Fruit fly (Drosophila melanogaster) whole organism, embryonic: ENCODE measurements around the gene CG2147.
A peak's percentile ranks its signal among the peaks of the same experiment; 100 is the strongest.

ENCODE experiments used
- Adf1 ChIP-seq: fragments of 200-800 bp; sonication (Bioruptor generic); IDR thresholded peaks from 2 replicates; pipeline ENCODE4 v1.3.6; 2022; ENCODE audit warnings: missing biosample characterization, missing genetic modification characterization
- Antp ChIP-seq: fragments of 200-800 bp; sonication (Bioruptor generic); optimal IDR thresholded peaks from 3 replicates; lab custom pipeline; 2016; ENCODE audit warnings: missing biosample characterization, missing genetic modification characterization
- BEAF-32 ChIP-seq: fragments of 200-800 bp; sonication (Bioruptor generic); optimal IDR thresholded peaks from 3 replicates; lab custom pipeline; 2017; ENCODE audit warnings: missing biosample characterization, missing genetic modification characterization, mild to moderate bottlenecking, moderate library complexity, missing genetic modification reagents
- Bgb ChIP-seq: fragments of 200-800 bp; sonication (Bioruptor generic); IDR thresholded peaks from 2 replicates; pipeline ENCODE4 v1.3.6; 2022; ENCODE audit warnings: missing biosample characterization, missing genetic modification characterization; ENCODE audit not compliant: partially characterized antibody
- CG10462 ChIP-seq: fragments of 200-800 bp; sonication (Bioruptor generic); optimal IDR thresholded peaks from 2 replicates; lab custom pipeline; 2016; ENCODE audit warnings: missing biosample characterization, missing genetic modification characterization
- CG10959 ChIP-seq: fragments of 200-800 bp; sonication (Bioruptor generic); IDR thresholded peaks from 2 replicates; pipeline ENCODE4 v1.3.6; 2022; ENCODE audit warnings: missing biosample characterization, missing genetic modification characterization
- CG11456 ChIP-seq: fragments of 200-800 bp; sonication (Bioruptor generic); IDR thresholded peaks from 3 replicates; pipeline ENCODE4 v1.3.6; 2022; ENCODE audit warnings: missing biosample characterization, missing genetic modification characterization
- CG13287 ChIP-seq: fragments of 200-800 bp; sonication (Bioruptor generic); IDR thresholded peaks from 2 replicates; pipeline ENCODE4 v1.3.6; 2022; ENCODE audit warnings: missing biosample characterization, missing genetic modification characterization; ENCODE audit not compliant: partially characterized antibody
- CG14965 ChIP-seq: fragments of 200-800 bp; sonication (Bioruptor generic); optimal IDR thresholded peaks from 2 replicates; lab custom pipeline; 2016; ENCODE audit warnings: missing biosample characterization, missing genetic modification characterization, borderline replicate concordance
- CG15514 ChIP-seq: fragments of 200-800 bp; sonication (Bioruptor generic); optimal IDR thresholded peaks from 3 replicates; lab custom pipeline; 2017; ENCODE audit warnings: missing biosample characterization, missing genetic modification characterization, mild to moderate bottlenecking, moderate library complexity, missing genetic modification reagents
- CG30403 ChIP-seq: fragments of 200-800 bp; sonication (Bioruptor generic); optimal IDR thresholded peaks from 3 replicates; lab custom pipeline; 2016; ENCODE audit warnings: missing biosample characterization, missing genetic modification characterization
- CG31224 ChIP-seq: fragments of 200-800 bp; sonication (Bioruptor generic); IDR thresholded peaks from 2 replicates; pipeline ENCODE4 v1.3.6; 2022; ENCODE audit warnings: missing biosample characterization, missing genetic modification characterization
- CG32532 ChIP-seq: fragments of 200-800 bp; sonication (Bioruptor generic); IDR thresholded peaks from 2 replicates; pipeline ENCODE4 v1.3.6; 2022; ENCODE audit warnings: missing biosample characterization, missing genetic modification characterization
- CG33557 ChIP-seq: fragments of 200-800 bp; sonication (Bioruptor generic); optimal IDR thresholded peaks from 2 replicates; lab custom pipeline; 2019; ENCODE audit warnings: missing biosample characterization, mild to moderate bottlenecking, missing genetic modification characterization, moderate library complexity
- CG34422 ChIP-seq: fragments of 200-800 bp; sonication (Bioruptor generic); IDR thresholded peaks from 3 replicates; pipeline ENCODE4 v1.3.6; 2022; ENCODE audit warnings: missing biosample characterization, missing genetic modification characterization
- CG5953 ChIP-seq: fragments of 200-800 bp; sonication (Bioruptor generic); IDR thresholded peaks from 2 replicates; pipeline ENCODE4 v1.3.6; 2022; ENCODE audit warnings: missing biosample characterization, missing genetic modification characterization
- CG6175 ChIP-seq: fragments of 200-800 bp; sonication (Bioruptor generic); IDR thresholded peaks from 3 replicates; pipeline ENCODE4 v1.3.6; 2022; ENCODE audit warnings: missing biosample characterization, missing genetic modification characterization
- CG6791 ChIP-seq: fragments of 200-800 bp; sonication (Bioruptor generic); IDR thresholded peaks from 3 replicates; pipeline ENCODE4 v1.3.6; 2022; ENCODE audit warnings: missing biosample characterization, missing genetic modification characterization; ENCODE audit not compliant: partially characterized antibody
- CG6854 ChIP-seq: fragments of 200-800 bp; sonication (Bioruptor generic); optimal IDR thresholded peaks from 3 replicates; lab custom pipeline; 2017; ENCODE audit warnings: missing biosample characterization, mild to moderate bottlenecking, missing genetic modification characterization
- CG8290 ChIP-seq, 3 experiments: fragments of 200-800 bp; sonication (Bioruptor generic); optimal IDR thresholded peaks; 2 replicates each; lab custom pipeline; 2016 to 2019; ENCODE audit warnings: missing biosample characterization in 3 of 3, missing genetic modification characterization in 3 of 3, mild to moderate bottlenecking in 2 of 3, moderate library complexity in 1 of 3
- CG8765 ChIP-seq: fragments of 200-800 bp; sonication (Bioruptor generic); IDR thresholded peaks from 2 replicates; pipeline ENCODE4 v1.3.6; 2022; ENCODE audit warnings: missing biosample characterization, missing genetic modification characterization
- CoRest ChIP-seq: fragments of 200-800 bp; sonication (Bioruptor generic); optimal IDR thresholded peaks from 3 replicates; lab custom pipeline; 2018; ENCODE audit warnings: missing biosample characterization, mild to moderate bottlenecking, missing genetic modification characterization, moderate library complexity
- Dip2 ChIP-seq: fragments of 200-800 bp; sonication (Bioruptor generic); IDR thresholded peaks from 2 replicates; pipeline ENCODE4 v1.3.6; 2022; ENCODE audit warnings: missing biosample characterization, missing genetic modification characterization
- Dll ChIP-seq: fragments of 200-800 bp; sonication (Bioruptor generic); IDR thresholded peaks from 4 replicates; pipeline ENCODE4 v1.3.6; 2022; ENCODE audit warnings: missing biosample characterization, missing genetic modification characterization; ENCODE audit not compliant: partially characterized antibody
- ERR ChIP-seq: fragments of 200-800 bp; sonication (Bioruptor generic); optimal IDR thresholded peaks from 2 replicates; lab custom pipeline; 2016; ENCODE audit warnings: missing biosample characterization, missing genetic modification characterization
- Ets97D ChIP-seq: fragments of 200-800 bp; sonication (Bioruptor generic); optimal IDR thresholded peaks from 3 replicates; lab custom pipeline; 2016; ENCODE audit warnings: missing biosample characterization, missing genetic modification characterization
- HLH4C ChIP-seq: fragments of 200-800 bp; sonication (Bioruptor generic); IDR thresholded peaks from 3 replicates; pipeline ENCODE4 v1.3.6; 2022; ENCODE audit warnings: missing biosample characterization, missing genetic modification characterization; ENCODE audit not compliant: partially characterized antibody
- HmgD ChIP-seq: fragments of 200-800 bp; sonication (Bioruptor generic); optimal IDR thresholded peaks from 3 replicates; lab custom pipeline; 2016; ENCODE audit warnings: missing biosample characterization, missing genetic modification characterization
- Med ChIP-seq: fragments of 200-800 bp; sonication (Bioruptor generic); peaks from one replicate; lab custom pipeline; 2016; ENCODE audit warnings: missing biosample characterization, missing genetic modification characterization, mild to moderate bottlenecking, inconsistent platforms, moderate library complexity
- Myb ChIP-seq: fragments of 200-800 bp; sonication (Bioruptor generic); optimal IDR thresholded peaks from 2 replicates; lab custom pipeline; 2016; ENCODE audit warnings: missing biosample characterization, missing genetic modification characterization
- Opbp ChIP-seq: fragments of 200-800 bp; sonication (Bioruptor generic); IDR thresholded peaks from 3 replicates; pipeline ENCODE4 v1.3.6; 2022; ENCODE audit warnings: missing biosample characterization, missing genetic modification characterization; ENCODE audit not compliant: partially characterized antibody
- Poxn ChIP-seq: fragments of 200-800 bp; sonication (Bioruptor generic); IDR thresholded peaks from 2 replicates; pipeline ENCODE4 v1.3.6; 2022; ENCODE audit warnings: missing biosample characterization, missing genetic modification characterization
- Rfx ChIP-seq: fragments of 200-800 bp; sonication (Bioruptor generic); IDR thresholded peaks from 2 replicates; pipeline ENCODE4 v1.3.6; 2022; ENCODE audit warnings: missing biosample characterization, missing genetic modification characterization
- Sin3A ChIP-seq: fragments of >200 bp; optimal IDR thresholded peaks from 2 replicates; lab custom pipeline; 2018
- Trl ChIP-seq, 3 experiments: fragments of >200 bp in 2 of 3; fragments of 200-800 bp in 1 of 3; sonication (Bioruptor generic) in 1 of 3; optimal IDR thresholded peaks; 2 replicates in 1 of 3; 3 replicates in 2 of 3; lab custom pipeline; 2016 to 2017; ENCODE audit warnings: missing biosample characterization in 1 of 3, missing genetic modification characterization in 1 of 3
- amos ChIP-seq: fragments of 200-800 bp; sonication (Bioruptor generic); IDR thresholded peaks from 2 replicates; pipeline ENCODE4 v1.3.6; 2022; ENCODE audit warnings: missing biosample characterization, missing genetic modification characterization; ENCODE audit not compliant: partially characterized antibody
- chm ChIP-seq: fragments of 200-800 bp; sonication (Bioruptor generic); IDR thresholded peaks from 2 replicates; pipeline ENCODE4 v1.3.6; 2022; ENCODE audit warnings: missing biosample characterization, missing genetic modification characterization
- cwo ChIP-seq: fragments of 200-800 bp; sonication (Bioruptor generic); optimal IDR thresholded peaks from 3 replicates; lab custom pipeline; 2017; ENCODE audit warnings: missing biosample characterization, missing genetic modification characterization, mild to moderate bottlenecking, moderate library complexity, missing genetic modification reagents
- dan ChIP-seq: fragments of 200-800 bp; sonication (Bioruptor generic); IDR thresholded peaks from 2 replicates; pipeline ENCODE4 v1.3.6; 2022; ENCODE audit warnings: missing biosample characterization, missing genetic modification characterization
- eve ChIP-seq, 2 experiments: fragments of >200 bp; optimal IDR thresholded peaks; 2 replicates each; lab custom pipeline; 2017; ENCODE audit warnings: missing biosample characterization in 2 of 2, missing genetic modification characterization in 2 of 2
- fd96Cb ChIP-seq: fragments of 200-800 bp; sonication (Bioruptor generic); optimal IDR thresholded peaks from 2 replicates; lab custom pipeline; 2018; ENCODE audit warnings: missing biosample characterization, mild to moderate bottlenecking, missing genetic modification characterization, moderate library complexity
- gfzf ChIP-seq: fragments of 200-800 bp; sonication (Bioruptor generic); optimal IDR thresholded peaks from 2 replicates; lab custom pipeline; 2016; ENCODE audit warnings: missing biosample characterization, mild to moderate bottlenecking, missing genetic modification characterization, moderate library complexity
- gsb ChIP-seq: fragments of 200-800 bp; sonication (Bioruptor generic); IDR thresholded peaks from 2 replicates; pipeline ENCODE4 v1.3.6; 2022; ENCODE audit warnings: missing biosample characterization, missing genetic modification characterization
- hth ChIP-seq: fragments of >200 bp; optimal IDR thresholded peaks from 2 replicates; lab custom pipeline; 2017; ENCODE audit warnings: inconsistent platforms
- nmo ChIP-seq: fragments of 200-800 bp; sonication (Bioruptor generic); optimal IDR thresholded peaks from 2 replicates; lab custom pipeline; 2018; ENCODE audit warnings: missing biosample characterization, mild to moderate bottlenecking, missing genetic modification characterization, moderate library complexity
- nom ChIP-seq: fragments of 200-800 bp; sonication (Bioruptor generic); optimal IDR thresholded peaks from 2 replicates; lab custom pipeline; 2017; ENCODE audit warnings: missing biosample characterization, missing genetic modification characterization, mild to moderate bottlenecking, moderate library complexity, missing genetic modification reagents
- row ChIP-seq: fragments of 200-800 bp; sonication (Bioruptor generic); IDR thresholded peaks from 3 replicates; pipeline ENCODE4 v1.3.6; 2022; ENCODE audit warnings: missing biosample characterization, missing genetic modification characterization
- scrt ChIP-seq: fragments of 200-800 bp; sonication (Bioruptor generic); optimal IDR thresholded peaks from 2 replicates; lab custom pipeline; 2018; ENCODE audit warnings: missing biosample characterization, mild to moderate bottlenecking, missing genetic modification characterization, moderate library complexity
- wdn ChIP-seq: fragments of 200-800 bp; sonication (Bioruptor generic); IDR thresholded peaks from 2 replicates; pipeline ENCODE4 v1.3.6; 2022; ENCODE audit warnings: missing biosample characterization, missing genetic modification characterization

Gene CG2147

dm6 chrX:8193017-8193556 is 47.4 kb upstream of the CG2147 start (continued):
- TF ChIP-seq CG30403 (GFP tag; lab: Kevin White, UChicago) (no peak), CG8290 (GFP tag; optimal IDR thresholded peaks at IDR 0.05; lab: Kevin White, UChicago) (no peak), CG8290 (tag; optimal IDR thresholded peaks at IDR 0.05; lab: Kevin White, UChicago) (peak in 1 of 2 experiments; percentile 44), CG5953 (GFP tag; lab: Robert Waterston, UW) (peak; percentile 57; the same call in 1 of the 2 replicates), CG13287 (GFP tag; lab: Robert Waterston, UW) (peak; percentile 34; the same call in 1 of the 2 replicates), HLH4C (peak; percentile 50), CG15514 (peak; percentile 52), CG31224 (no peak), CG32532 (GFP tag; lab: Robert Waterston, UW) (0 out of 2 replicates have a peak, but pooled peaks have one; percentile 30), Dll (GFP tag; lab: Robert Waterston, UW) (no peak), CG8765 (0 out of 2 replicates have a peak, but pooled peaks have one; percentile 7), Antp (peak; percentile 19), gfzf (GFP tag; lab: Kevin White, UChicago) (no peak), Myb (GFP tag; lab: Kevin White, UChicago) (peak; percentile 41), Trl (optimal IDR thresholded peaks at IDR 0.05; lab: Kevin White, UChicago) (peak; percentile 28 to 58), Trl (GFP tag; optimal IDR thresholded peaks at IDR 0.05; lab: Kevin White, UChicago) (no peak), dan (GFP tag; lab: Robert Waterston, UW) (no peak), CG14965 (no peak), HmgD (peak; percentile 4), hth (no peak), CG6854 (peak; percentile 13), Bgb (peak; percentile 62; the same call in 1 of the 2 replicates), chm (GFP tag; lab: Robert Waterston, UW) (no peak), Adf1 (GFP tag; lab: Robert Waterston, UW) (peak; percentile 88), Poxn (GFP tag; lab: Robert Waterston, UW) (no peak), row (GFP tag; lab: Robert Waterston, UW) (peak; percentile 73), Sin3A (lab: Kevin White, UChicago) (no peak), ERR (GFP tag; lab: Kevin White, UChicago) (peak; percentile 27), CG6791 (GFP tag; lab: Robert Waterston, UW) (peak; percentile 41; the same call in 1 of the 3 replicates), Opbp (GFP tag; lab: Robert Waterston, UW) (peak; percentile 44; the same call in 1 of the 3 replicates), cwo (GFP tag; lab: Kevin White, UChicago) (peak; percentile 73), nom (GFP tag; lab: Kevin White, UChicago) (peak; percentile 38), Dip2 (GFP tag; lab: Robert Waterston, UW) (no peak), scrt (no peak), eve (GFP tag; optimal IDR thresholded peaks at IDR 0.05; lab: Kevin White, UChicago) (no peak), CG6175 (GFP tag; lab: Robert Waterston, UW) (peak; percentile 85; the same call in 2 of the 3 replicates), wdn (GFP tag; lab: Robert Waterston, UW) (peak; percentile 20; the same call in 1 of the 2 replicates), CG33557 (GFP tag; lab: Kevin White, UChicago) (no peak), CG34422 (GFP tag; lab: Robert Waterston, UW) (peak; percentile 58; the same call in 1 of the 3 replicates), CG11456 (GFP tag; lab: Robert Waterston, UW) (peak; percentile 70; the same call in 2 of the 3 replicates), CG10462 (GFP tag; lab: Kevin White, UChicago) (no peak), nmo (GFP tag; lab: Kevin White, UChicago) (no peak), Rfx (GFP tag; lab: Robert Waterston, UW) (peak; percentile 46), fd96Cb (tag; lab: Kevin White, UChicago) (no peak), gsb (GFP tag; lab: Robert Waterston, UW) (no peak), BEAF-32 (GFP tag; lab: Kevin White, UChicago) (no peak), Ets97D (GFP tag; lab: Kevin White, UChicago) (no peak), amos (GFP tag; lab: Robert Waterston, UW) (peak; percentile 39; the same call in 1 of the 2 replicates), CoRest (tag; lab: Kevin White, UChicago) (peak; percentile 7), Med (peak; percentile 87), CG10959 (GFP tag; lab: Robert Waterston, UW) (no peak)
